Worm (Caenorhabditis elegans) whole organism, early embryonic: Measurements from ENCODE around the gene Y46G5A.7.

ENCODE experiments used
- flt-1 ChIP-seq: fragments of 200-800 bp; sonication (Bioruptor generic); IDR thresholded peaks from 2 replicates; pipeline ENCODE4 v1.3.6; 2022; ENCODE audit warnings: missing genetic modification characterization, missing compliant biosample characterization
- hmbx-1 ChIP-seq: sonication (generic microtip); optimal IDR thresholded peaks from 2 replicates; lab custom pipeline; 2016; ENCODE audit warnings: mild to moderate bottlenecking, missing genetic modification characterization, missing compliant biosample characterization
- hmg-4 ChIP-seq: fragments of 200-800 bp; sonication (Bioruptor generic); optimal IDR thresholded peaks from 2 replicates; lab custom pipeline; 2018; ENCODE audit warnings: mild to moderate bottlenecking, missing genetic modification characterization, missing compliant biosample characterization
- pes-1 ChIP-seq: fragments of 200-800 bp; sonication (Bioruptor generic); IDR thresholded peaks from 2 replicates; pipeline ENCODE4 v1.3.6; 2022; ENCODE audit warnings: missing genetic modification reagents, missing genetic modification characterization, missing compliant biosample characterization
- tbx-11 ChIP-seq: fragments of 200-800 bp; sonication (Bioruptor generic); IDR thresholded peaks from 2 replicates; pipeline ENCODE4 v1.3.6; 2022; ENCODE audit warnings: missing genetic modification characterization, missing compliant biosample characterization

ce11 chrII:12774402-12774801 lies 18.3 kb upstream of the Y46G5A.7 start, which contains the start of gene Y46G5A.14:
- TF ChIP-seq pes-1 (GFP tag; lab: Robert Waterston, UW) (no peak), hmbx-1 (tag; lab: Kevin White, UChicago) (no peak), tbx-11 (no peak), flt-1 (GFP tag; lab: Robert Waterston, UW) (no peak), hmg-4 (GFP tag; lab: Kevin White, UChicago) (no peak)
